Worm (Caenorhabditis elegans) whole organism, L2 larva: Measurements from ENCODE around the gene clec-78.

Source experiments
- F13H6.1 ChIP-seq: sonication (generic microtip); optimal IDR thresholded peaks from 2 replicates; lab custom pipeline; 2016; ENCODE audit warnings: missing genetic modification characterization, missing compliant biosample characterization
- R02D3.7 ChIP-seq: fragments of 150-350 bp; optimal IDR thresholded peaks from 2 replicates; lab custom pipeline; 2014; ENCODE audit warnings: missing biosample characterization, missing genetic modification characterization
- alr-1 ChIP-seq: fragments of 150-350 bp; optimal IDR thresholded peaks from 2 replicates; lab custom pipeline; 2014; ENCODE audit warnings: missing biosample characterization, missing genetic modification characterization
- blmp-1 ChIP-seq: sonication (generic microtip); optimal IDR thresholded peaks from 2 replicates; lab custom pipeline; 2017; ENCODE audit warnings: missing genetic modification characterization, mild to moderate bottlenecking, missing compliant biosample characterization, antibody characterized with exemption, moderate library complexity; ENCODE audit not compliant: insufficient read depth
- ceh-16 ChIP-seq: fragments of 150-350 bp; optimal IDR thresholded peaks from 2 replicates; lab custom pipeline; 2014; ENCODE audit warnings: missing biosample characterization, missing genetic modification characterization
- ceh-82 ChIP-seq: fragments of 150-350 bp; optimal IDR thresholded peaks from 2 replicates; lab custom pipeline; 2014; ENCODE audit warnings: missing biosample characterization, missing genetic modification characterization
- egl-27 ChIP-seq: sonication (generic microtip); optimal IDR thresholded peaks from 3 replicates; lab custom pipeline; 2017; ENCODE audit warnings: missing biosample characterization, missing genetic modification reagents, missing genetic modification characterization
- lin-39 ChIP-seq: fragments of 150-350 bp; optimal IDR thresholded peaks from 2 replicates; lab custom pipeline; 2014; ENCODE audit warnings: missing biosample characterization, missing genetic modification reagents, missing genetic modification characterization
- nhr-11 ChIP-seq: fragments of 150-350 bp; optimal IDR thresholded peaks from 2 replicates; lab custom pipeline; 2014; ENCODE audit warnings: missing biosample characterization, missing genetic modification characterization
- nhr-23 ChIP-seq: fragments of 150-350 bp; optimal IDR thresholded peaks from 2 replicates; lab custom pipeline; 2014; ENCODE audit warnings: missing biosample characterization, missing genetic modification reagents, missing genetic modification characterization
- nhr-6 ChIP-seq: fragments of 150-350 bp; optimal IDR thresholded peaks from 2 replicates; lab custom pipeline; 2014; ENCODE audit warnings: missing biosample characterization, missing genetic modification characterization
- skn-1 ChIP-seq: sonication (generic microtip); optimal IDR thresholded peaks from 2 replicates; lab custom pipeline; 2017; ENCODE audit warnings: missing biosample characterization, missing genetic modification characterization
- unc-62 ChIP-seq: fragments of 150-350 bp; optimal IDR thresholded peaks from 2 replicates; lab custom pipeline; 2014; ENCODE audit warnings: missing biosample characterization, missing genetic modification reagents, missing genetic modification characterization
- ztf-11 ChIP-seq: sonication (generic microtip); optimal IDR thresholded peaks from 2 replicates; lab custom pipeline; 2017; ENCODE audit warnings: missing biosample characterization, missing genetic modification characterization

- TF ChIP-seq lin-39 (tag; lab: Kevin White, UChicago): no peak
- peak; percentile 24 for TF ChIP-seq egl-27 (tag; lab: Kevin White, UChicago)
- TF ChIP-seq F13H6.1 (tag; lab: Kevin White, UChicago): peak; percentile 87
- no peak for TF ChIP-seq alr-1 (tag; lab: Kevin White, UChicago)
- TF ChIP-seq ceh-82 (tag; lab: Kevin White, UChicago): no peak
- no peak for TF ChIP-seq nhr-23 (tag; lab: Kevin White, UChicago)
- peak; percentile 24 for TF ChIP-seq ceh-16
- no peak for TF ChIP-seq unc-62
- TF ChIP-seq ztf-11 (tag; lab: Kevin White, UChicago): no peak
- no peak for TF ChIP-seq nhr-11
- TF ChIP-seq blmp-1 (tag; lab: Kevin White, UChicago): peak; percentile 35
- TF ChIP-seq skn-1 (tag; lab: Kevin White, UChicago): no peak
- no peak for TF ChIP-seq R02D3.7 (tag; lab: Kevin White, UChicago)
- TF ChIP-seq nhr-6 (tag; lab: Kevin White, UChicago): no peak
These were observed 37.0 kb downstream of the clec-78 start for ce11 chrIV:4025923-4026322.
